Worm (Caenorhabditis elegans) whole organism, L3 larva: Measurements from ENCODE around the gene gst-30.
A peak's percentile ranks its signal among the peaks of the same experiment; 100 is the strongest.

Experiments
- R02D3.7 ChIP-seq: fragments of 150-350 bp; optimal IDR thresholded peaks from 2 replicates; lab custom pipeline; 2014; ENCODE audit warnings: missing biosample characterization, missing genetic modification characterization
- ZK546.5 ChIP-seq: sonication (generic microtip); optimal IDR thresholded peaks from 2 replicates; lab custom pipeline; 2017; ENCODE audit warnings: missing biosample characterization, missing genetic modification characterization
- aly-2 ChIP-seq: fragments of 150-350 bp; optimal IDR thresholded peaks from 2 replicates; lab custom pipeline; 2014; ENCODE audit warnings: missing biosample characterization, missing genetic modification characterization
- ceh-16 ChIP-seq: sonication (generic microtip); optimal IDR thresholded peaks from 2 replicates; lab custom pipeline; 2017; ENCODE audit warnings: missing biosample characterization, missing genetic modification characterization
- ceh-28 ChIP-seq: fragments of 150-350 bp; optimal IDR thresholded peaks from 2 replicates; lab custom pipeline; 2014; ENCODE audit warnings: missing biosample characterization, missing genetic modification reagents, missing genetic modification characterization
- ceh-82 ChIP-seq: fragments of 150-350 bp; optimal IDR thresholded peaks from 2 replicates; lab custom pipeline; 2014; ENCODE audit warnings: missing biosample characterization, missing genetic modification characterization
- ceh-9 ChIP-seq: sonication (generic microtip); optimal IDR thresholded peaks from 2 replicates; lab custom pipeline; 2018; ENCODE audit warnings: missing biosample characterization, missing genetic modification characterization
- egl-27 ChIP-seq: sonication (generic microtip); optimal IDR thresholded peaks from 4 replicates; lab custom pipeline; 2017; ENCODE audit warnings: missing biosample characterization, missing genetic modification reagents, missing genetic modification characterization
- egl-5 ChIP-seq: fragments of 150-350 bp; optimal IDR thresholded peaks from 2 replicates; lab custom pipeline; 2017; ENCODE audit warnings: missing biosample characterization, missing genetic modification reagents, missing genetic modification characterization, inconsistent platforms
- elt-2 ChIP-seq: sonication (generic microtip); optimal IDR thresholded peaks from 2 replicates; lab custom pipeline; 2016; ENCODE audit warnings: missing genetic modification reagents, mild to moderate bottlenecking, missing genetic modification characterization, missing compliant biosample characterization
- eor-1 ChIP-seq, 2 experiments: fragments of 150-350 bp; optimal IDR thresholded peaks; 2 replicates each; lab custom pipeline; 2014 to 2018; ENCODE audit warnings: missing biosample characterization in 2 of 2, missing genetic modification characterization in 2 of 2
- fkh-10 ChIP-seq: sonication (generic microtip); optimal IDR thresholded peaks from 2 replicates; lab custom pipeline; 2017; ENCODE audit warnings: missing biosample characterization, missing genetic modification reagents, missing genetic modification characterization
- lin-39 ChIP-seq: fragments of 150-350 bp; optimal IDR thresholded peaks from 2 replicates; lab custom pipeline; 2018; ENCODE audit warnings: missing biosample characterization, missing genetic modification reagents, missing genetic modification characterization
- lsy-12 ChIP-seq: sonication (generic microtip); optimal IDR thresholded peaks from 2 replicates; lab custom pipeline; 2016; ENCODE audit warnings: mild to moderate bottlenecking, missing genetic modification characterization, missing compliant biosample characterization
- mdl-1 ChIP-seq: fragments of 150-350 bp; optimal IDR thresholded peaks from 2 replicates; lab custom pipeline; 2014; ENCODE audit warnings: missing biosample characterization, missing genetic modification characterization
- mml-1 ChIP-seq: fragments of 150-350 bp; sonication (generic microtip); optimal IDR thresholded peaks from 3 replicates; lab custom pipeline; 2014; ENCODE audit warnings: missing biosample characterization, missing genetic modification characterization
- nfya-1 ChIP-seq: sonication (generic microtip); optimal IDR thresholded peaks from 2 replicates; lab custom pipeline; 2017; ENCODE audit warnings: missing genetic modification characterization, mild to moderate bottlenecking, missing compliant biosample characterization, antibody characterized with exemption, moderate library complexity; ENCODE audit not compliant: insufficient read depth
- nhr-11 ChIP-seq: fragments of 150-350 bp; optimal IDR thresholded peaks from 2 replicates; lab custom pipeline; 2014; ENCODE audit warnings: missing biosample characterization, missing genetic modification characterization
- nhr-12 ChIP-seq: fragments of 150-350 bp; optimal IDR thresholded peaks from 2 replicates; lab custom pipeline; 2014; ENCODE audit warnings: missing biosample characterization, missing genetic modification characterization
- nhr-23 ChIP-seq: fragments of 150-350 bp; optimal IDR thresholded peaks from 2 replicates; lab custom pipeline; 2014; ENCODE audit warnings: missing biosample characterization, missing genetic modification reagents, missing genetic modification characterization
- nhr-237 ChIP-seq: fragments of 150-350 bp; optimal IDR thresholded peaks from 2 replicates; lab custom pipeline; 2014; ENCODE audit warnings: missing biosample characterization, missing genetic modification characterization
- nhr-25 ChIP-seq: sonication (generic microtip); optimal IDR thresholded peaks from 2 replicates; lab custom pipeline; 2017; ENCODE audit warnings: missing biosample characterization, missing genetic modification characterization
- nhr-28 ChIP-seq: fragments of 150-350 bp; optimal IDR thresholded peaks from 2 replicates; lab custom pipeline; 2014; ENCODE audit warnings: missing biosample characterization, missing genetic modification characterization
- nhr-43 ChIP-seq: sonication (generic microtip); optimal IDR thresholded peaks from 2 replicates; lab custom pipeline; 2016; ENCODE audit warnings: mild to moderate bottlenecking, missing genetic modification characterization, missing compliant biosample characterization; ENCODE audit not compliant: poor library complexity, severe bottlenecking
- nhr-76 ChIP-seq: fragments of 150-350 bp; sonication (generic microtip); optimal IDR thresholded peaks from 5 replicates; lab custom pipeline; 2014; ENCODE audit warnings: missing biosample characterization, missing genetic modification characterization
- nhr-77 ChIP-seq: fragments of 150-350 bp; optimal IDR thresholded peaks from 2 replicates; lab custom pipeline; 2014; ENCODE audit warnings: missing biosample characterization, missing genetic modification characterization
- pha-4 ChIP-seq: fragments of 150-350 bp; optimal IDR thresholded peaks from 2 replicates; lab custom pipeline; 2014; ENCODE audit warnings: missing biosample characterization, missing genetic modification reagents, missing genetic modification characterization
- pqm-1 ChIP-seq: fragments of 150-350 bp; optimal IDR thresholded peaks from 2 replicates; lab custom pipeline; 2017; ENCODE audit warnings: missing biosample characterization, missing genetic modification characterization, inconsistent platforms
- sea-2 ChIP-seq: fragments of 150-350 bp; sonication (generic microtip); optimal IDR thresholded peaks from 4 replicates; lab custom pipeline; 2014; ENCODE audit warnings: missing biosample characterization, missing genetic modification reagents, missing genetic modification characterization
- skn-1 ChIP-seq: fragments of 150-350 bp; optimal IDR thresholded peaks from 2 replicates; lab custom pipeline; 2014; ENCODE audit warnings: missing biosample characterization, missing genetic modification characterization
- snpc-4 ChIP-seq: fragments of 150-350 bp; optimal IDR thresholded peaks from 2 replicates; lab custom pipeline; 2014; ENCODE audit warnings: missing biosample characterization, missing genetic modification characterization
- tbx-2 ChIP-seq: sonication (generic microtip); optimal IDR thresholded peaks from 2 replicates; lab custom pipeline; 2016; ENCODE audit warnings: mild to moderate bottlenecking, missing genetic modification characterization, missing compliant biosample characterization
- unc-39 ChIP-seq: sonication (generic microtip); optimal IDR thresholded peaks from 4 replicates; lab custom pipeline; 2017; ENCODE audit warnings: missing biosample characterization, missing genetic modification characterization
- zag-1 ChIP-seq: fragments of 150-350 bp; optimal IDR thresholded peaks from 2 replicates; lab custom pipeline; 2014; ENCODE audit warnings: missing biosample characterization, missing genetic modification characterization
- ztf-11 ChIP-seq: fragments of 150-350 bp; optimal IDR thresholded peaks from 2 replicates; lab custom pipeline; 2014; ENCODE audit warnings: missing biosample characterization, missing genetic modification characterization

The gst-30 gene

ce11 chrII:4908160-4908559 lies 26.7 kb downstream of the gst-30 start:
- TF ChIP-seq sea-2 (no peak), nhr-12 (tag; lab: Kevin White, UChicago) (no peak), egl-27 (tag; lab: Kevin White, UChicago) (no peak), ceh-9 (no peak), ztf-11 (tag; lab: Kevin White, UChicago) (no peak), egl-5 (tag; lab: Kevin White, UChicago) (peak; percentile 88), nhr-77 (tag; lab: Kevin White, UChicago) (no peak), skn-1 (tag; lab: Kevin White, UChicago) (peak; percentile 93), pqm-1 (no peak), ceh-28 (no peak), nhr-237 (tag; lab: Kevin White, UChicago) (no peak), nhr-11 (tag; lab: Kevin White, UChicago) (no peak), nhr-76 (tag; lab: Kevin White, UChicago) (no peak), fkh-10 (GFP tag; lab: Kevin White, UChicago) (no peak), nhr-43 (tag; lab: Kevin White, UChicago) (no peak), tbx-2 (tag; lab: Kevin White, UChicago) (peak; percentile 5), snpc-4 (no peak), nfya-1 (tag; lab: Kevin White, UChicago) (peak; percentile 48), nhr-23 (peak; percentile 26), elt-2 (peak; percentile 22), nhr-28 (tag; lab: Kevin White, UChicago) (no peak), aly-2 (no peak), lsy-12 (no peak), lin-39 (tag; lab: Kevin White, UChicago) (peak; percentile 25), mml-1 (tag; lab: Kevin White, UChicago) (no peak)

DNA sequence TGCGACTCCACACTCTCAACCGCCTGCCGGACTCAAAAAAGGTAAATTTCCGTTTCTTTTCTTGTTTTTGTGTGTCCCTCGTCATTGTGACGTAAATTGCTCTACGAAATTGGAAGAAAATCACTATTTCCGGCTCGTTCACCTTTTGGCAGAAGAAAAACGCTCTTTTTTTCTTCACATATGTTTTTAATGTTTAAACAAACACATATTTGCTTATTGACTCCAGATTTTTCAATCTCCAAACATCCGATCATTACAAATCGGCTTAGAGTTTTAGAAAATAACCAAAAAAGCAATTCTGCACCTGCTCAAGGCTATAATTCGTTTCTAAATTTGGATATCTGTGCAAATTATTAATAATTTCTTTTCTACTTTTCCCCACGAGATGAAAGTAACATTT lies 29.0 kb downstream of the gst-30 start:
- TF ChIP-seq egl-5 (tag; lab: Kevin White, UChicago) (no peak), ZK546.5 (no peak), eor-1 (tag; optimal IDR thresholded peaks at IDR 0.05; lab: Kevin White, UChicago) (no peak), lin-39 (tag; lab: Kevin White, UChicago) (no peak), R02D3.7 (tag; lab: Kevin White, UChicago) (no peak), nhr-77 (tag; lab: Kevin White, UChicago) (no peak), ceh-9 (no peak), mml-1 (tag; lab: Kevin White, UChicago) (no peak), nhr-237 (tag; lab: Kevin White, UChicago) (no peak), pha-4 (tag; lab: Kevin White, UChicago) (no peak), ztf-11 (tag; lab: Kevin White, UChicago) (no peak), nhr-11 (tag; lab: Kevin White, UChicago) (no peak), ceh-82 (tag; lab: Kevin White, UChicago) (no peak), zag-1 (tag; lab: Kevin White, UChicago) (no peak), aly-2 (no peak), nfya-1 (tag; lab: Kevin White, UChicago) (no peak), mdl-1 (tag; lab: Kevin White, UChicago) (no peak)

- TF ChIP-seq sea-2: no peak
- TF ChIP-seq tbx-2 (tag; lab: Kevin White, UChicago): no peak
- no peak for TF ChIP-seq nhr-11 (tag; lab: Kevin White, UChicago)
- TF ChIP-seq nhr-28 (tag; lab: Kevin White, UChicago): no peak
- no peak for TF ChIP-seq elt-2
- TF ChIP-seq ceh-82 (tag; lab: Kevin White, UChicago): no peak
- no peak for TF ChIP-seq unc-39
- TF ChIP-seq R02D3.7 (tag; lab: Kevin White, UChicago): no peak
- no peak for TF ChIP-seq nhr-25 (tag; lab: Kevin White, UChicago)
- no peak for TF ChIP-seq ceh-16 (tag; lab: Kevin White, UChicago)
- TF ChIP-seq ZK546.5: no peak
- TF ChIP-seq snpc-4: no peak
- TF ChIP-seq, all 47 proteins: peak for 0
Measured at ce11 chrII:4905331-4905730, 29.5 kb downstream of the gst-30 start.

- TF ChIP-seq egl-27 (tag; lab: Kevin White, UChicago) (no peak), elt-2 (peak; percentile 75)
Measured at ce11 chrII:4904778-4905177, 30.1 kb downstream of the gst-30 start, which contains the start of gene btbd-10. btbd-10 (plus strand) TSS chrII:4905008.
